Worm (Caenorhabditis elegans): ENCODE data around the gene unc-17.

DNA sequence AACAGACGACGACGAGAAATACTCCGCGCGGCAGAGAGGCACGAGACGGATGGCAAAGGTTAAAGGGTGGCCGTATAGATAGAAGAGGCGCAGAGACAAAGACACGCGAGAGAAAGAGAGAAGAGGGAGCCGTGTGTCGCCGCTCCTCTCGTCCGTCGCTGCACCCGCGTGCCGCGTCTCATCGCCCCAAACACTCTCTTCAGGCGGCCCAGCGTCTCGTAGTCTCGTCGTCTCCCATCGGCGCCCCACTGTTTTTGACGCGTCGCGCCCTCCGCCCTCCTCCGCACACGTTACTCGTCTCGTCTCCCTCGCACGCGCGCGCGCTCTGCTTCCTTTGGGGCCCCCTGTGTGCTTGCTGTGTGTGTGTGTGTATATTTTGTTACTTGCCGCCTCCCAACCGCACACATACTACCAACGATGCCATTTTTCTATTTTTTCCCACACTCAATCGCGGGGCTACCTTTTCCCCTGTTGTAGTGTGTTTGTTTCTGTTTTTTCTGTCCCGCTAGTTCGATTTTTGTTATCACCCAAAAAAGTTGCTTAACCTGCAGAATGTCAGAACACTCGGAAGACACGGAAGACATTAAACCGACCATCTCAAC is 12.1 kb upstream of the unc-17 start, which contains the start of gene madf-9:
- TF ChIP-seq aha-1 (tag; optimal IDR thresholded peaks at IDR 0.05) (no peak), sup-37 (GFP tag; optimal IDR thresholded peaks at IDR 0.05) (peak; percentile 13), jun-1 (tag; optimal IDR thresholded peaks at IDR 0.05) (peak; percentile 74), tlp-1 (tag; optimal IDR thresholded peaks at IDR 0.05) (no peak)
